Worm (Caenorhabditis elegans) whole organism, L3 larva: ENCODE data around the gene znf-474.

Experiments used
- aly-2 ChIP-seq: fragments of 150-350 bp; optimal IDR thresholded peaks from 2 replicates; lab custom pipeline; 2014; ENCODE audit warnings: missing biosample characterization, missing genetic modification characterization
- ama-1 ChIP-seq: fragments of 150-350 bp; optimal IDR thresholded peaks from 2 replicates; lab custom pipeline; 2018
- ceh-16 ChIP-seq: sonication (generic microtip); optimal IDR thresholded peaks from 2 replicates; lab custom pipeline; 2017; ENCODE audit warnings: missing biosample characterization, missing genetic modification characterization
- ceh-28 ChIP-seq: fragments of 150-350 bp; optimal IDR thresholded peaks from 2 replicates; lab custom pipeline; 2014; ENCODE audit warnings: missing biosample characterization, missing genetic modification reagents, missing genetic modification characterization
- ceh-82 ChIP-seq: fragments of 150-350 bp; optimal IDR thresholded peaks from 2 replicates; lab custom pipeline; 2014; ENCODE audit warnings: missing biosample characterization, missing genetic modification characterization
- ceh-9 ChIP-seq: sonication (generic microtip); optimal IDR thresholded peaks from 2 replicates; lab custom pipeline; 2018; ENCODE audit warnings: missing biosample characterization, missing genetic modification characterization
- elt-1 ChIP-seq: fragments of 150-350 bp; optimal IDR thresholded peaks from 2 replicates; lab custom pipeline; 2014; ENCODE audit warnings: missing biosample characterization, missing genetic modification characterization
- elt-2 ChIP-seq: sonication (generic microtip); optimal IDR thresholded peaks from 2 replicates; lab custom pipeline; 2016; ENCODE audit warnings: missing genetic modification reagents, mild to moderate bottlenecking, missing genetic modification characterization, missing compliant biosample characterization
- elt-3 ChIP-seq, 3 experiments: fragments of 150-350 bp in 1 of 3; sonication (generic microtip) in 2 of 3; optimal IDR thresholded peaks; 2 replicates in 2 of 3; 4 replicates in 1 of 3; lab custom pipeline; 2014 to 2017; ENCODE audit warnings: missing biosample characterization in 3 of 3, missing genetic modification characterization in 3 of 3
- eor-1 ChIP-seq, 2 experiments: fragments of 150-350 bp; optimal IDR thresholded peaks; 2 replicates each; lab custom pipeline; 2014 to 2018; ENCODE audit warnings: missing biosample characterization in 2 of 2, missing genetic modification characterization in 2 of 2
- fkh-10 ChIP-seq: sonication (generic microtip); optimal IDR thresholded peaks from 2 replicates; lab custom pipeline; 2017; ENCODE audit warnings: missing biosample characterization, missing genetic modification reagents, missing genetic modification characterization
- fos-1 ChIP-seq: fragments of 150-350 bp; optimal IDR thresholded peaks from 2 replicates; lab custom pipeline; 2014; ENCODE audit warnings: missing biosample characterization, missing genetic modification characterization
- hmg-11 ChIP-seq: sonication (generic microtip); optimal IDR thresholded peaks from 2 replicates; lab custom pipeline; 2016; ENCODE audit warnings: missing genetic modification characterization, missing compliant biosample characterization
- jun-1 ChIP-seq: fragments of 150-350 bp; optimal IDR thresholded peaks from 2 replicates; lab custom pipeline; 2014; ENCODE audit warnings: missing biosample characterization, missing genetic modification reagents, missing genetic modification characterization
- lin-15B ChIP-seq: fragments of 150-350 bp; optimal IDR thresholded peaks from 2 replicates; lab custom pipeline; 2014; ENCODE audit warnings: missing biosample characterization, missing genetic modification characterization
- lin-39 ChIP-seq: fragments of 150-350 bp; optimal IDR thresholded peaks from 2 replicates; lab custom pipeline; 2018; ENCODE audit warnings: missing biosample characterization, missing genetic modification reagents, missing genetic modification characterization
- lsy-12 ChIP-seq: sonication (generic microtip); optimal IDR thresholded peaks from 2 replicates; lab custom pipeline; 2016; ENCODE audit warnings: mild to moderate bottlenecking, missing genetic modification characterization, missing compliant biosample characterization
- mdl-1 ChIP-seq: fragments of 150-350 bp; optimal IDR thresholded peaks from 2 replicates; lab custom pipeline; 2014; ENCODE audit warnings: missing biosample characterization, missing genetic modification characterization
- mml-1 ChIP-seq: fragments of 150-350 bp; sonication (generic microtip); optimal IDR thresholded peaks from 3 replicates; lab custom pipeline; 2014; ENCODE audit warnings: missing biosample characterization, missing genetic modification characterization
- nfya-1 ChIP-seq: sonication (generic microtip); optimal IDR thresholded peaks from 2 replicates; lab custom pipeline; 2017; ENCODE audit warnings: missing genetic modification characterization, mild to moderate bottlenecking, missing compliant biosample characterization, antibody characterized with exemption, moderate library complexity; ENCODE audit not compliant: insufficient read depth
- nhr-11 ChIP-seq: fragments of 150-350 bp; optimal IDR thresholded peaks from 2 replicates; lab custom pipeline; 2014; ENCODE audit warnings: missing biosample characterization, missing genetic modification characterization
- nhr-12 ChIP-seq: fragments of 150-350 bp; optimal IDR thresholded peaks from 2 replicates; lab custom pipeline; 2014; ENCODE audit warnings: missing biosample characterization, missing genetic modification characterization
- nhr-23 ChIP-seq: fragments of 150-350 bp; optimal IDR thresholded peaks from 2 replicates; lab custom pipeline; 2014; ENCODE audit warnings: missing biosample characterization, missing genetic modification reagents, missing genetic modification characterization
- nhr-237 ChIP-seq: fragments of 150-350 bp; optimal IDR thresholded peaks from 2 replicates; lab custom pipeline; 2014; ENCODE audit warnings: missing biosample characterization, missing genetic modification characterization
- nhr-25 ChIP-seq: sonication (generic microtip); optimal IDR thresholded peaks from 2 replicates; lab custom pipeline; 2017; ENCODE audit warnings: missing biosample characterization, missing genetic modification characterization
- nhr-28 ChIP-seq: fragments of 150-350 bp; optimal IDR thresholded peaks from 2 replicates; lab custom pipeline; 2014; ENCODE audit warnings: missing biosample characterization, missing genetic modification characterization
- nhr-67 ChIP-seq: fragments of 150-350 bp; optimal IDR thresholded peaks from 2 replicates; lab custom pipeline; 2014; ENCODE audit warnings: missing biosample characterization, missing genetic modification characterization
- pha-4 ChIP-seq: fragments of 150-350 bp; optimal IDR thresholded peaks from 2 replicates; lab custom pipeline; 2014; ENCODE audit warnings: missing biosample characterization, missing genetic modification reagents, missing genetic modification characterization
- pqm-1 ChIP-seq: fragments of 150-350 bp; optimal IDR thresholded peaks from 2 replicates; lab custom pipeline; 2017; ENCODE audit warnings: missing biosample characterization, missing genetic modification characterization, inconsistent platforms
- skn-1 ChIP-seq: fragments of 150-350 bp; optimal IDR thresholded peaks from 2 replicates; lab custom pipeline; 2014; ENCODE audit warnings: missing biosample characterization, missing genetic modification characterization
- tbx-2 ChIP-seq: sonication (generic microtip); optimal IDR thresholded peaks from 2 replicates; lab custom pipeline; 2016; ENCODE audit warnings: mild to moderate bottlenecking, missing genetic modification characterization, missing compliant biosample characterization
- unc-39 ChIP-seq: sonication (generic microtip); optimal IDR thresholded peaks from 4 replicates; lab custom pipeline; 2017; ENCODE audit warnings: missing biosample characterization, missing genetic modification characterization
- unc-62 ChIP-seq: fragments of 150-350 bp; sonication (generic microtip); optimal IDR thresholded peaks from 4 replicates; lab custom pipeline; 2014; ENCODE audit warnings: missing biosample characterization, missing genetic modification reagents, missing genetic modification characterization
- zag-1 ChIP-seq: fragments of 150-350 bp; optimal IDR thresholded peaks from 2 replicates; lab custom pipeline; 2014; ENCODE audit warnings: missing biosample characterization, missing genetic modification characterization

Gene znf-474

DNA sequence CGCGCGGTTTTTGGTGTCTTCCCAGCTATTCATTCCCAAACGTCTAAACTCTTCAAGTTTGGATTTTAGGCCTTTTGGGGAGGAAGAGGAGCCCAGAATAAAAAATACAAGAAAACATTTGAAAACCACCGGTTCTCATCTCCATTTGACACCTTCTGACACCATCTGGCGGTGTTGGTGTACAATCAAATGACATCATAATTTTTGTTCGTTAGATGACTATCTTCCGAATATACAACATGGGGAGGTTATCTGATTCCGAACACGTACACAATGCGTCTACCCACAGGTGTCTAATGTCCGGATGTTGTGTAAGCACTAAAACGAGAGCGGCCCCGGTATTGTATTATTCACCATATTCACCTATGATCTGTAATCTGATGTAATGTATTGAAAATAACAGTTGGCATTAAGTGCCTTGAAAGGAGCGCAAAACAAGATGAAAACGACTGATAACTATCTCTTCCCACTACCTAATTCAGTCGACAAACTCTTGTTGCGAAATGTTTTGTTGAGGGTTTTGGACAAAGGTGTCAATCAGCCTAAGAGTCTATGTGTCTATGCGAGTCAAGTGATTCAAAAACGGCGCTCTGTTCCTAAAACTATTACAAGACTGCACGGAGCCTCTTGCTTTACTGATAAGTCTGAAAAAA lies 22.9 kb downstream of the znf-474 start:
- TF ChIP-seq elt-2 (tag; lab: Kevin White, UChicago) (peak; percentile 94), zag-1 (no peak), nfya-1 (tag; lab: Kevin White, UChicago) (no peak), elt-1 (tag; lab: Kevin White, UChicago) (peak; percentile 90), lin-15B (tag; lab: Kevin White, UChicago) (no peak), lin-39 (tag; lab: Kevin White, UChicago) (no peak), elt-3 (tag; optimal IDR thresholded peaks at IDR 0.05; lab: Kevin White, UChicago) (no peak), ceh-82 (tag; lab: Kevin White, UChicago) (no peak), ceh-28 (tag; lab: Kevin White, UChicago) (no peak), lsy-12 (tag; lab: Kevin White, UChicago) (no peak), mml-1 (tag; lab: Kevin White, UChicago) (no peak), unc-39 (tag; lab: Kevin White, UChicago) (no peak), fos-1 (tag; lab: Kevin White, UChicago) (no peak), nhr-23 (tag; lab: Kevin White, UChicago) (no peak), nhr-28 (tag; lab: Kevin White, UChicago) (no peak), jun-1 (tag; lab: Kevin White, UChicago) (peak; percentile 46), unc-62 (GFP tag; lab: Kevin White, UChicago) (no peak), ceh-9 (no peak), nhr-12 (tag; lab: Kevin White, UChicago) (no peak), nhr-67 (tag; lab: Kevin White, UChicago) (no peak), tbx-2 (tag; lab: Kevin White, UChicago) (no peak), fkh-10 (no peak), aly-2 (tag; lab: Kevin White, UChicago) (no peak), nhr-25 (tag; lab: Kevin White, UChicago) (peak; percentile 55), skn-1 (tag; lab: Kevin White, UChicago) (no peak), pha-4 (tag; lab: Kevin White, UChicago) (peak; percentile 9), ama-1 (no peak), mdl-1 (tag; lab: Kevin White, UChicago) (no peak), eor-1 (tag; optimal IDR thresholded peaks at IDR 0.05; lab: Kevin White, UChicago) (no peak), pqm-1 (tag; lab: Kevin White, UChicago) (peak; percentile 70)

DNA sequence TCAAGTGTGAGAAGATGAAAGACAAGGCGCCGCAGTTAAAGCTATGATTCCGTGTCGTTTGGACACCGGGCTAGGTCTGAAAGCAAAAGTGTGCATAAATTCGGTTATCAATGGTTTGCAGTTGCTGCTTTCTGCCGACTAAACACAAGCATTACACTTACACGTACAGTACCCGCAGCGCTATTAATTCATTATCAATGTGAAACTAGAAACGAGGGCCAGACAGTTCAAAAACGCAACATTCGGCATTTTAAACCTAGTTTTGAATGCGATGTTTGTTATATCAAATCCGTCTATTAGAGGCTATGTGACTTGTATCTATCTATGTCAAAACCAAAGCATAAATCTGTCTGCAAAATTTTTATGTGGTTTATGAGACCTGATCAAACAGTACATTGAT lies 24.3 kb downstream of the znf-474 start:
- peak; percentile 40 for TF ChIP-seq elt-2 (tag; lab: Kevin White, UChicago)
- peak; percentile 35 for TF ChIP-seq pqm-1 (tag; lab: Kevin White, UChicago)
- no peak for TF ChIP-seq unc-39 (tag; lab: Kevin White, UChicago)
- no peak for TF ChIP-seq jun-1 (tag; lab: Kevin White, UChicago)
- TF ChIP-seq ceh-16 (tag; lab: Kevin White, UChicago) = no peak
- TF ChIP-seq hmg-11 (tag; lab: Kevin White, UChicago) = no peak
- no peak for TF ChIP-seq fkh-10

DNA sequence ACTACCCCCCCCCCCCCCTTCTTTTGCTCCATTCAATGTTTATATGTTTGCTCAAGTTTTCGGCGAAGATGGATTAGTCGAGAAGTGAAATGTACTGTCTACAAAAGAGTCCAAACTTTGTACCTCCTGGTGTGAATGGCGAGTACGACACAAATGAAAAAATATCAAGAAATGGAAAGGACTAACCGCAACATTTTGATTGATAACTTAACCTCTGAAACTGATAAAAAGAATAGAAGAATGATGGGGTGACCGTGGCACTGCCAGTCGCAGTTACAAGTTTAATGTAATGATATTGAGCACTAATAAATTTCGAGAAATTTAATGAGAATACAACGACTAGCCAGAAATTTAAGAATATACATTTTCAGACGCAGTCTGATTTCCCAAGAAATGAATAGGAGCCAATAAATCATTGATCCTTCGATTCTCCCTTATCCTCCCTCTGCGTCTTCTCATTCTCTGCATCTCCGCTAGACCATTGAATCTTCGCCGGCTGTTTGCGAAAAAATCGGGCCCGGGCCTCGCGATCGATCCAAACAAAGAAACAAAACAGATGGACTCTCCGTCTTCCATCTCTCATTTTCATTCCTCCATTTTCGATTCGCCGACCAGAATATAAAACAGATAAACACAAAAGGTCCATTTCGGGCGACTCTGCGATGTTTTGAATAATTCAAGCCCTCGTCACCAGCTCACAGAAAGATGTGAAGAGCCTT lies 25.1 kb downstream of the znf-474 start:
- no peak for TF ChIP-seq mdl-1 (tag; lab: Kevin White, UChicago)
- no peak for TF ChIP-seq ceh-16 (tag; lab: Kevin White, UChicago)
- peak; percentile 13 for TF ChIP-seq pha-4 (tag; lab: Kevin White, UChicago)
- TF ChIP-seq lin-39 (tag; lab: Kevin White, UChicago) = no peak
- no peak for TF ChIP-seq nhr-237 (tag; lab: Kevin White, UChicago)
- no peak for TF ChIP-seq nhr-23 (tag; lab: Kevin White, UChicago)
- peak; percentile 11 for TF ChIP-seq nfya-1 (tag; lab: Kevin White, UChicago)
- peak; percentile 5 for TF ChIP-seq hmg-11 (tag; lab: Kevin White, UChicago)
- no peak for TF ChIP-seq fkh-10
- TF ChIP-seq elt-2 (tag; lab: Kevin White, UChicago) = peak; percentile 39
- no peak for TF ChIP-seq nhr-11 (tag; lab: Kevin White, UChicago)
- TF ChIP-seq pqm-1 (tag; lab: Kevin White, UChicago) = peak; percentile 41
- TF ChIP-seq elt-1 (tag; lab: Kevin White, UChicago) = no peak
- TF ChIP-seq, all 47 proteins: peak for 5
